Worm (Caenorhabditis elegans): ENCODE data around the gene F25B5.6.

- TF ChIP-seq sea-2 (GFP tag; optimal IDR thresholded peaks at IDR 0.05): no peak
- no peak for TF ChIP-seq ceh-9 (tag; optimal IDR thresholded peaks at IDR 0.05)
- no peak for TF ChIP-seq lin-15B (tag; optimal IDR thresholded peaks at IDR 0.05)
- TF ChIP-seq ama-1 (optimal IDR thresholded peaks at IDR 0.05): no peak
Observed at ce11 chrIII:5900709-5901108, 47.8 kb downstream of the F25B5.6 start.

All from whole organism, L3 larva.